Fruit fly (Drosophila melanogaster) whole organism, prepupa: ENCODE data around the gene rdx.
A peak's percentile ranks its signal among the peaks of the same experiment; 100 is the strongest.

Experiments used
- Blimp-1 ChIP-seq: fragments of 200-800 bp; sonication (Bioruptor generic); optimal IDR thresholded peaks from 3 replicates; lab custom pipeline; 2017; ENCODE audit warnings: missing biosample characterization, missing genetic modification characterization, mild to moderate bottlenecking, moderate library complexity, missing genetic modification reagents
- CG10631 ChIP-seq: fragments of 200-800 bp; sonication (Bioruptor generic); optimal IDR thresholded peaks from 2 replicates; lab custom pipeline; 2016; ENCODE audit warnings: missing biosample characterization, missing genetic modification characterization
- CG11762 ChIP-seq: fragments of 200-800 bp; sonication (Bioruptor generic); optimal IDR thresholded peaks from 3 replicates; lab custom pipeline; 2016; ENCODE audit warnings: missing biosample characterization, missing genetic modification characterization; ENCODE audit not compliant: insufficient read depth
- CG11902 ChIP-seq: fragments of 200-800 bp; sonication (Bioruptor generic); optimal IDR thresholded peaks from 3 replicates; lab custom pipeline; 2016; ENCODE audit warnings: missing biosample characterization, missing genetic modification characterization
- CG1621 ChIP-seq: fragments of 200-800 bp; sonication (Bioruptor generic); optimal IDR thresholded peaks from 3 replicates; lab custom pipeline; 2018; ENCODE audit warnings: missing biosample characterization, mild to moderate bottlenecking, missing genetic modification characterization
- CG16779 ChIP-seq: fragments of 200-800 bp; sonication (Bioruptor generic); optimal IDR thresholded peaks from 3 replicates; lab custom pipeline; 2017; ENCODE audit warnings: missing biosample characterization, mild to moderate bottlenecking, missing genetic modification characterization
- CG3032 ChIP-seq: fragments of 200-800 bp; optimal IDR thresholded peaks from 2 replicates; lab custom pipeline; 2019; ENCODE audit warnings: missing biosample characterization, mild to moderate bottlenecking, missing genetic modification characterization, moderate library complexity
- CG32006 ChIP-seq: fragments of 200-800 bp; sonication (Bioruptor generic); optimal IDR thresholded peaks from 3 replicates; lab custom pipeline; 2017; ENCODE audit warnings: missing biosample characterization, mild to moderate bottlenecking, missing genetic modification characterization
- CG34406 ChIP-seq: fragments of 200-800 bp; sonication (Bioruptor generic); optimal IDR thresholded peaks from 3 replicates; lab custom pipeline; 2016; ENCODE audit warnings: missing biosample characterization, missing genetic modification characterization
- CG3919 ChIP-seq: fragments of 200-800 bp; sonication (Bioruptor generic); optimal IDR thresholded peaks from 3 replicates; lab custom pipeline; 2016; ENCODE audit warnings: missing biosample characterization, missing genetic modification characterization
- CG4318 ChIP-seq: fragments of 200-800 bp; sonication (Bioruptor generic); optimal IDR thresholded peaks from 3 replicates; lab custom pipeline; 2017; ENCODE audit warnings: missing biosample characterization, mild to moderate bottlenecking, missing genetic modification characterization
- CG6276 ChIP-seq: fragments of 200-800 bp; sonication (Bioruptor generic); optimal IDR thresholded peaks from 2 replicates; lab custom pipeline; 2017; ENCODE audit warnings: missing biosample characterization, mild to moderate bottlenecking, missing genetic modification characterization
- CG6792 ChIP-seq: fragments of 200-800 bp; sonication (Bioruptor generic); optimal IDR thresholded peaks from 3 replicates; lab custom pipeline; 2016; ENCODE audit warnings: missing biosample characterization, missing genetic modification characterization
- CG6854 ChIP-seq: fragments of 200-800 bp; sonication (Bioruptor generic); optimal IDR thresholded peaks from 2 replicates; lab custom pipeline; 2017; ENCODE audit warnings: missing biosample characterization, mild to moderate bottlenecking, missing genetic modification characterization
- CG8119 ChIP-seq: fragments of 200-800 bp; sonication (Bioruptor generic); IDR thresholded peaks from 3 replicates; pipeline ENCODE4 v1.3.6; 2022; ENCODE audit warnings: missing biosample characterization, missing genetic modification characterization
- CG8632 ChIP-seq: fragments of 200-800 bp; sonication (Bioruptor generic); optimal IDR thresholded peaks from 3 replicates; lab custom pipeline; 2016; ENCODE audit warnings: missing biosample characterization, missing genetic modification characterization
- CG9139 ChIP-seq: fragments of 200-800 bp; sonication (Bioruptor generic); optimal IDR thresholded peaks from 3 replicates; lab custom pipeline; 2017; ENCODE audit warnings: missing biosample characterization, mild to moderate bottlenecking, missing genetic modification characterization
- Eip75B ChIP-seq: fragments of 200-800 bp; sonication (Bioruptor generic); optimal IDR thresholded peaks from 3 replicates; lab custom pipeline; 2016; ENCODE audit warnings: missing biosample characterization, missing genetic modification characterization
- Eip78C ChIP-seq: fragments of 200-800 bp; sonication (Bioruptor generic); peaks from one replicate; lab custom pipeline; 2016; ENCODE audit warnings: missing biosample characterization, missing genetic modification characterization
- Ets21C ChIP-seq: fragments of 200-800 bp; sonication (Bioruptor generic); optimal IDR thresholded peaks from 3 replicates; lab custom pipeline; 2016; ENCODE audit warnings: missing biosample characterization, missing genetic modification characterization
- Ets96B ChIP-seq: fragments of 200-800 bp; optimal IDR thresholded peaks from 2 replicates; lab custom pipeline; 2019; ENCODE audit warnings: missing biosample characterization, mild to moderate bottlenecking, missing genetic modification characterization, moderate library complexity
- Gug ChIP-seq: fragments of 200-800 bp; sonication (Bioruptor generic); IDR thresholded peaks from 2 replicates; pipeline ENCODE4 v1.3.6; 2022; ENCODE audit warnings: missing biosample characterization, missing genetic modification characterization
- Hr38 ChIP-seq: sonication (Bioruptor generic); optimal IDR thresholded peaks from 2 replicates; lab custom pipeline; 2016; ENCODE audit warnings: missing biosample characterization, missing genetic modification characterization
- Hr39 ChIP-seq: fragments of 200-800 bp; sonication (Bioruptor generic); optimal IDR thresholded peaks from 2 replicates; lab custom pipeline; 2016; ENCODE audit warnings: missing biosample characterization, missing genetic modification characterization
- Hr4 ChIP-seq: fragments of 200-800 bp; sonication (Bioruptor generic); optimal IDR thresholded peaks from 3 replicates; lab custom pipeline; 2016; ENCODE audit warnings: missing biosample characterization, missing genetic modification characterization
- Lpt ChIP-seq: fragments of 200-800 bp; sonication (Bioruptor generic); optimal IDR thresholded peaks from 3 replicates; lab custom pipeline; 2016; ENCODE audit warnings: missing biosample characterization, missing genetic modification characterization
- Met ChIP-seq: fragments of 200-800 bp; sonication (Bioruptor generic); optimal IDR thresholded peaks from 3 replicates; lab custom pipeline; 2016; ENCODE audit warnings: missing biosample characterization, missing genetic modification characterization
- OdsH ChIP-seq: fragments of 200-800 bp; sonication (Bioruptor generic); optimal IDR thresholded peaks from 3 replicates; lab custom pipeline; 2016; ENCODE audit warnings: missing biosample characterization, missing genetic modification characterization
- Smox ChIP-seq: fragments of 200-800 bp; sonication (Bioruptor generic); optimal IDR thresholded peaks from 3 replicates; lab custom pipeline; 2016; ENCODE audit warnings: missing biosample characterization, missing genetic modification characterization
- Sox102F ChIP-seq: fragments of 200-800 bp; sonication (Bioruptor generic); optimal IDR thresholded peaks from 2 replicates; lab custom pipeline; 2016; ENCODE audit warnings: missing biosample characterization, mild to moderate bottlenecking, missing genetic modification characterization
- achi ChIP-seq: fragments of 200-800 bp; sonication (Bioruptor generic); optimal IDR thresholded peaks from 3 replicates; lab custom pipeline; 2016; ENCODE audit warnings: missing biosample characterization, missing genetic modification characterization
- cyc ChIP-seq: fragments of 200-800 bp; sonication (Bioruptor generic); optimal IDR thresholded peaks from 3 replicates; lab custom pipeline; 2016; ENCODE audit warnings: missing biosample characterization, missing genetic modification characterization
- dac ChIP-seq: fragments of 200-800 bp; sonication (Bioruptor generic); optimal IDR thresholded peaks from 2 replicates; lab custom pipeline; 2017; ENCODE audit warnings: missing biosample characterization, mild to moderate bottlenecking, missing genetic modification characterization
- dsx ChIP-seq: fragments of 200-800 bp; optimal IDR thresholded peaks from 3 replicates; lab custom pipeline; 2019; ENCODE audit warnings: missing biosample characterization, mild to moderate bottlenecking, missing genetic modification characterization, moderate library complexity; ENCODE audit not compliant: poor library complexity, severe bottlenecking
- eg ChIP-seq: fragments of 200-800 bp; sonication (Bioruptor generic); IDR thresholded peaks from 3 replicates; pipeline ENCODE4 v1.3.6; 2022; ENCODE audit warnings: missing biosample characterization, missing genetic modification characterization
- esn ChIP-seq: fragments of 200-800 bp; sonication (Bioruptor generic); optimal IDR thresholded peaks from 2 replicates; lab custom pipeline; 2016; ENCODE audit warnings: missing biosample characterization, mild to moderate bottlenecking, missing genetic modification characterization, moderate library complexity
- fd59A ChIP-seq: fragments of 200-800 bp; sonication (Bioruptor generic); optimal IDR thresholded peaks from 2 replicates; lab custom pipeline; 2017; ENCODE audit warnings: missing biosample characterization, mild to moderate bottlenecking, missing genetic modification characterization, missing genetic modification reagents
- fd85E ChIP-seq: fragments of 200-800 bp; sonication (Bioruptor generic); optimal IDR thresholded peaks from 3 replicates; lab custom pipeline; 2016; ENCODE audit warnings: missing biosample characterization, missing genetic modification characterization
- fkh ChIP-seq: fragments of 200-800 bp; sonication (Bioruptor generic); optimal IDR thresholded peaks from 3 replicates; lab custom pipeline; 2017; ENCODE audit warnings: missing biosample characterization, mild to moderate bottlenecking, missing genetic modification characterization, moderate library complexity
- lz ChIP-seq: fragments of 200-800 bp; sonication (Bioruptor generic); optimal IDR thresholded peaks from 3 replicates; lab custom pipeline; 2016; ENCODE audit warnings: missing biosample characterization, missing genetic modification characterization

Gene rdx

DNA sequence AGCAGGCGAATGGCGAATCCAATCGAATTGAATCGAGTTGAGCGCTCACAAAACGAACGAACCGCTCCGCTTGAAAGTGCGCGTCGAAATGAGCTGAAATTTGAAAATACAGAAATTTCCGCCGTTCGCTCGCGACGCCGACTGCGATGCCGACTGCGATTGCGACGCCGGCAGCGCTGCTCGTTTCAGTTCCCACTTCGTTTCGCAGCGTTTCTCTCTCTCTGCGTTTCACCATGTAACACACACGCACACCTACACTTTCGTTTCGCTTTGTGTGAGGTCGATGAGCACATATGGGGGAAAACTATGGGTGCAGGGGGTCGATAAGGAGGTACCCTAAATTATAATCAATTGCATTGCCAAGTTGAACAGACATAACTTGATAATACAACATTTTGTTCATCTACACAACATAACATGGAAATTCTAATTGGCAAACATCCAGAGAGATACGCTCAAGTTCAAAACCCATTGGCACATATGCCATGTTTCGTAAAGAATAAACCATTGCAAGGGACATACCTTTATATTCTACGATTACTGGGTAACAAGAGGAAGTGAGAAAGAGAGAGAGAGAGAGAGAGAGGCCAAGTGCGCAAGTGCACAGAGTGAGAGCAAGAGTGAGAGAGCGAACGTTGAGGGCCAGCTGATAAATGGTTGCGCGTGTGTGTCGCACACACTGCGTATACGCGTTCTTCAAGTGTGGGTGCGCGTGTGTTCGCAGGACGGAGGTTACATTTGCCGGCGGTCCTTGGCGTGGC, 48.4 kb downstream of the rdx start (continued):
- TF ChIP-seq CG32006 (GFP tag; lab: Kevin White, UChicago) (peak; percentile 96), OdsH (GFP tag; lab: Kevin White, UChicago) (peak; percentile 96), Hr4 (GFP tag; lab: Kevin White, UChicago) (peak; percentile 95), CG6276 (GFP tag; lab: Kevin White, UChicago) (peak; percentile 85), cyc (GFP tag; lab: Kevin White, UChicago) (peak; percentile 97), fd59A (GFP tag; lab: Kevin White, UChicago) (peak; percentile 89), CG11902 (GFP tag; lab: Kevin White, UChicago) (peak; percentile 96), Sox102F (GFP tag; lab: Kevin White, UChicago) (peak; percentile 98), CG4318 (GFP tag; lab: Kevin White, UChicago) (peak; percentile 90), eg (peak; percentile 86), Hr38 (GFP tag; lab: Kevin White, UChicago) (peak; percentile 69), Eip75B (GFP tag; lab: Kevin White, UChicago) (peak; percentile 97), CG9139 (GFP tag; lab: Kevin White, UChicago) (peak; percentile 85), Lpt (GFP tag; lab: Kevin White, UChicago) (peak; percentile 95), Eip78C (peak; percentile 99), CG8119 (GFP tag; lab: Robert Waterston, UW) (peak; percentile 95), CG3919 (GFP tag; lab: Kevin White, UChicago) (peak; percentile 97), Ets21C (GFP tag; lab: Kevin White, UChicago) (peak; percentile 95), fkh (GFP tag; lab: Kevin White, UChicago) (peak; percentile 87), Smox (peak; percentile 95), CG34406 (peak; percentile 95), Blimp-1 (peak; percentile 91), achi (peak; percentile 95)

DNA sequence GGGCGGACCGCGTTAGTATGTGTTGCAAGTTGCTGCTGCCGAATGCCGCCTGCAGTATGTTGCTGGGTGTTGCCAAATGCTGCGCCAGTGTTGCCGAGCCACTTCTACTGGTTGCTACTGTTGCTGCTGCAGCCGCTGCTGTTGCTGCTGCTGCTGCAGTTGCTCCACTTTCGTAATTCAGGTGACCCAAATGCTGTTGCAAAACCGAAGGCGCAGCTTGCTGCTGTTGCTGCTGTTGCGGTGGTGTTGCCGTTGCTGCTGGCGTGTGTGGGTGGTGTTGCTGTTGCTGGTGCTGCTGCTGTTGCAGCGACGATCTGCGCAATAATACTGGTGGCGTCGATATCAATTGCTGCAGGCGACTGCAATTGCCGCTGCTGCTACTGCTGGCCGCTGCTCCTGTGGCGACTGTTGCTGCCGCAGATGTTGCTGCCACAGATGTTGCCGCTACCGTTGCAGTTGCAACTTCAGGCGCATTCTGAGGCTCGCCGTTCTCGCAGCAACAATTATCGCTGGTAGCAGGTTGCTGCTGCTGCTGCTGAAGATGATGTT, 49.5 kb downstream of the rdx start:
- TF ChIP-seq dac (no peak), CG3919 (GFP tag; lab: Kevin White, UChicago) (peak; percentile 32), Lpt (GFP tag; lab: Kevin White, UChicago) (no peak), CG10631 (GFP tag; lab: Kevin White, UChicago) (no peak), Eip78C (no peak), eg (0 out of 3 replicates have a peak, but pooled peaks have one; percentile 14), CG32006 (GFP tag; lab: Kevin White, UChicago) (no peak), Ets96B (no peak)
- TF ChIP-seq, all 60 proteins: peak for 2

DNA sequence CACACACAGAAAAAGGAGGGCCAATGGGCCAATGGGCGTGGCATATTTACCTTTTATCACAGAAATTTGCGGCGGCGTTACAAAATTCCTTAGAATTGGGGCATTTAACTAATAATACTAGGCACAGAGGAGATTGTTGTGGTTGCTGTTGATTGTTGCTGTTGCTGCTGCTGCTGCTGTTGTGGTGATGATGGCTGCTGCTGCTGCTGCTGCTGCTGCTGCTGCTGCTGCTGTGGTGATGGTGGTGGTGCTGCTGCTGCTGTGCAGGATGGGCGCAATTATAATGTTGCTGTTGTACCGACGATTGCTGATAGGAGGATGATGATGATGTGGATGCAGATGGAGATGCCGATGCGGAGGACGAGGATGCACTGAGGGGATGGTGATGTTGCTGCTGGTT, 50.3 kb downstream of the rdx start:
- no peak for TF ChIP-seq CG9139 (GFP tag; lab: Kevin White, UChicago)
- TF ChIP-seq lz (GFP tag; lab: Kevin White, UChicago), result no peak
- TF ChIP-seq Eip78C, result peak; percentile 10
- TF ChIP-seq eg, result no peak
- TF ChIP-seq CG8632 (GFP tag; lab: Kevin White, UChicago), result no peak
- no peak for TF ChIP-seq CG3032 (tag; lab: Kevin White, UChicago)
- TF ChIP-seq Hr39 (GFP tag; lab: Kevin White, UChicago), result no peak
- no peak for TF ChIP-seq cyc (GFP tag; lab: Kevin White, UChicago)

DNA sequence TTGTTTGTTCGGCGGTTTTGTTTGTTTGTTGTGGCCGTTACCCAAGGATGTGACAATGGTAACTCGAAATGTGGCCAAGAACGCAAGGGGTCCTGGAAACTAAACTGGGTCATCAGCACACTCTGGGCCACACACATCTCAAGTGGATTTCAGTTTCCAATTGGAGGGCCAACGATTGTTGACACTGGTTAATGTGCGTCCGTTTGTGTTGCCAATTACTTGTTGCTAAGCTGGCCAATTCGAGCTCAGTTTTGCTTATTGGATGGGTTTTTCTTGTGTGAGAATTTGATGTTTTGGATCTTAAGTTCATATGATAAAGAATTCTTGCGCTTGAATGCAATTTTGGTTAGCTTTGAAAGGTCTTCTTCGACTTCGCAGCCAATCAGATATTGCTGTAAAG, 50.9 kb downstream of the rdx start:
- TF ChIP-seq Ets96B (no peak), CG34406 (no peak), dac (no peak), CG6854 (GFP tag; lab: Kevin White, UChicago) (no peak), dsx (no peak), CG16779 (tag; lab: Kevin White, UChicago) (no peak), CG1621 (tag; lab: Kevin White, UChicago) (no peak), Eip75B (GFP tag; lab: Kevin White, UChicago) (no peak), lz (GFP tag; lab: Kevin White, UChicago) (no peak), Hr38 (GFP tag; lab: Kevin White, UChicago) (no peak), CG3032 (tag; lab: Kevin White, UChicago) (no peak), fd59A (GFP tag; lab: Kevin White, UChicago) (no peak), CG11762 (GFP tag; lab: Kevin White, UChicago) (no peak), fd85E (no peak), CG6792 (GFP tag; lab: Kevin White, UChicago) (no peak), CG32006 (GFP tag; lab: Kevin White, UChicago) (no peak), OdsH (GFP tag; lab: Kevin White, UChicago) (no peak), Gug (GFP tag; lab: Robert Waterston, UW) (no peak), esn (GFP tag; lab: Kevin White, UChicago) (no peak), Met (no peak)
- TF ChIP-seq, all 60 proteins: peak for 0
